Fruit fly (Drosophila melanogaster): Measurements from ENCODE around the gene CG42371.

CG42371 gene

DNA sequence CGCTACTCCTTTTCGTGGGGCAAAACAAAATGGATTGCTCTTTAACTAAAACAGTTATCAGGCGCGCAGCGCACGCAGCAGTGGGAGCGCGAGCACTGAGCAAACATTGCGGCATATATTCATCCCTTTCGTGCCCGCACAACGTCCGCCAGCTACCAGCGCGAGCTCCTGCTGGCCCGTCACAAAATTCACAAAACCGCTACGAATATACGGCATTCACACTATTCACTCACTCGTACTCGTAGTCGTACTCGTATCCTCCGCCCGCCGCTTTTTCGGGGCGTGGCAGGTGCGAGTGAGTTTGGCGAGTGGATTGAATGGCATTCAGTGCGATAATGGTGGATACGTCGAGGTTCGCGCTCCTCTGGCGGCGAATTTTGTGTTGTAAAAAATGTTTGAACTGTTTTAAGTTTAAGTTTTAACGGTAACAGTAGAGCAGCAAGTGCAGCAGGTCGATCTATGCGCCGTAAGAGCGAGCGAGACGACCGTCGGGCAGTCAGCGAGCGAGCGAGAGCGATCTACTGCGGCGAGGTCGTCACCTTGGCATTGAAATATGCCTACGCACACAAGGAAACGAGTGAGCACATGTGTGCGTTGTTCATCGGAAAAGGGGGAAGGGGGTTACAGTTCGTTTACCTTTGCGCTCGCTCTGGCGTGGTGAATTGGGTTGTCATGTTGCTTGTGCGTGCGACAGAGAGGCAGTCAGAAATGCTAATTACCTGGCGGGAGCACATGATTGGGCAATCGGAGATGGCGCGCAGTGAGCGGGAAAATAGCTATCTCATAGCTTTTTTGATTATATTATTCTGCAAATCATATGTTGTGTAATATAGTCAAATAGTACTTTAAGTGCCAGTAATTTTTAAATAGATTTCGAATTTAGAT, 20.2 kb downstream of the CG42371 start (continued):
- TF ChIP-seq sob (GFP tag; IDR thresholded peaks at IDR 0.05) (no peak), CG8388 (GFP tag; optimal IDR thresholded peaks at IDR 0.05) (no peak), tio (GFP tag; optimal IDR thresholded peaks at IDR 0.05) (peak; percentile 24), slbo (GFP tag; IDR thresholded peaks at IDR 0.05) (no peak), h (optimal IDR thresholded peaks at IDR 0.05) (no peak), Mes4 (GFP tag; optimal IDR thresholded peaks at IDR 0.05) (no peak), CG12155 (GFP tag; optimal IDR thresholded peaks at IDR 0.05) (peak; percentile 97), CG14965 (GFP tag; optimal IDR thresholded peaks at IDR 0.05; ENCODE audit: borderline replicate concordance) (no peak), Sox100B (GFP tag; optimal IDR thresholded peaks at IDR 0.05) (peak; percentile 38), oc (tag; optimal IDR thresholded peaks at IDR 0.05) (no peak), CG18262 (tag; optimal IDR thresholded peaks at IDR 0.05) (peak; percentile 72), nmo (GFP tag; optimal IDR thresholded peaks at IDR 0.05) (peak; percentile 63), Med (GFP tag) (peak; percentile 89), nau (GFP tag; optimal IDR thresholded peaks at IDR 0.05) (no peak), Gsc (GFP tag; IDR thresholded peaks at IDR 0.05) (no peak), lab (GFP tag; optimal IDR thresholded peaks at IDR 0.05) (peak; percentile 74), CG7963 (GFP tag; IDR thresholded peaks at IDR 0.05; ENCODE audit: partially characterized antibody) (no peak), CG10209 (GFP tag; optimal IDR thresholded peaks at IDR 0.05) (peak; percentile 69), D19A (tag; optimal IDR thresholded peaks at IDR 0.05) (peak; percentile 61), CG10979 (tag; optimal IDR thresholded peaks at IDR 0.05) (peak; percentile 37), Bteb2 (GFP tag; optimal IDR thresholded peaks at IDR 0.05) (no peak), CG11093 (GFP tag; IDR thresholded peaks at IDR 0.05) (no peak), CG12391 (tag; optimal IDR thresholded peaks at IDR 0.05) (peak; percentile 65), CG10462 (GFP tag; optimal IDR thresholded peaks at IDR 0.05) (no peak), CG2712 (tag; optimal IDR thresholded peaks at IDR 0.05) (peak; percentile 69), CG12744 (GFP tag; optimal IDR thresholded peaks at IDR 0.05) (peak; percentile 47), CG14441 (GFP tag; IDR thresholded peaks at IDR 0.05) (no peak), Dek (tag; optimal IDR thresholded peaks at IDR 0.05) (peak; percentile 56), tll (GFP tag; optimal IDR thresholded peaks at IDR 0.05) (peak in 1 of 2 experiments; percentile 61), Scr (GFP tag; IDR thresholded peaks at IDR 0.05; ENCODE audit: partially characterized antibody) (no peak), CG2116 (GFP tag; optimal IDR thresholded peaks at IDR 0.05) (peak; percentile 52), CG11695 (GFP tag; IDR thresholded peaks at IDR 0.05) (no peak), CG7372 (GFP tag; IDR thresholded peaks at IDR 0.05) (no peak), CG8290 (GFP tag; optimal IDR thresholded peaks at IDR 0.05) (no peak), CG8290 (tag; optimal IDR thresholded peaks at IDR 0.05) (peak; percentile 63 to 89), gro (GFP tag; optimal IDR thresholded peaks at IDR 0.05) (peak; percentile 56), HHEX (GFP tag; optimal IDR thresholded peaks at IDR 0.05) (peak; percentile 76), tap (tag; optimal IDR thresholded peaks at IDR 0.05) (no peak), btn (GFP tag; optimal IDR thresholded peaks at IDR 0.05) (no peak), CG10543 (GFP tag; optimal IDR thresholded peaks at IDR 0.05) (peak; percentile 96), CG18011 (GFP tag; optimal IDR thresholded peaks at IDR 0.05) (no peak), Xbp1 (GFP tag; optimal IDR thresholded peaks at IDR 0.05) (peak; percentile 59), kay (GFP tag; optimal IDR thresholded peaks at IDR 0.05) (no peak), CG11504 (tag; optimal IDR thresholded peaks at IDR 0.05) (peak; percentile 69), gcm (GFP tag; optimal IDR thresholded peaks at IDR 0.05) (peak; percentile 70), Oli (tag; optimal IDR thresholded peaks at IDR 0.05) (peak; percentile 60), CG16863 (GFP tag; optimal IDR thresholded peaks at IDR 0.05) (peak; percentile 14), CG7357 (GFP tag; IDR thresholded peaks at IDR 0.05) (peak; percentile 87), CG11456 (GFP tag; IDR thresholded peaks at IDR 0.05) (no peak)

All from whole organism, embryonic.